Fruit fly (Drosophila melanogaster) whole organism, embryonic: ENCODE results near the gene CG43175.

Source experiments
- ATbp ChIP-seq: fragments of 200-800 bp; sonication (Bioruptor generic); optimal IDR thresholded peaks from 2 replicates; lab custom pipeline; 2017; ENCODE audit warnings: missing biosample characterization, mild to moderate bottlenecking, missing genetic modification characterization, missing genetic modification reagents
- Antp ChIP-seq: fragments of 200-800 bp; sonication (Bioruptor generic); optimal IDR thresholded peaks from 3 replicates; lab custom pipeline; 2016; ENCODE audit warnings: missing biosample characterization, missing genetic modification characterization
- CG1233 ChIP-seq: fragments of 200-800 bp; sonication (Bioruptor generic); optimal IDR thresholded peaks from 4 replicates; lab custom pipeline; 2018; ENCODE audit warnings: missing biosample characterization, mild to moderate bottlenecking, missing genetic modification characterization
- CG13624 ChIP-seq: fragments of 200-800 bp; sonication (Bioruptor generic); optimal IDR thresholded peaks from 2 replicates; lab custom pipeline; 2016; ENCODE audit warnings: missing biosample characterization, missing genetic modification characterization
- CG14050 ChIP-seq: fragments of 200-800 bp; sonication (Bioruptor generic); IDR thresholded peaks from 3 replicates; pipeline ENCODE4 v1.3.6; 2022; ENCODE audit warnings: missing biosample characterization, missing genetic modification characterization
- CG14710 ChIP-seq: fragments of 200-800 bp; sonication (Bioruptor generic); optimal IDR thresholded peaks from 3 replicates; lab custom pipeline; 2019; ENCODE audit warnings: missing biosample characterization, mild to moderate bottlenecking, missing genetic modification characterization, moderate library complexity
- CG15011 ChIP-seq: fragments of 200-800 bp; sonication (Bioruptor generic); optimal IDR thresholded peaks from 3 replicates; lab custom pipeline; 2018; ENCODE audit warnings: missing biosample characterization, mild to moderate bottlenecking, missing genetic modification characterization
- CG1602 ChIP-seq: fragments of 200-800 bp; sonication (Bioruptor generic); optimal IDR thresholded peaks from 3 replicates; lab custom pipeline; 2016; ENCODE audit warnings: missing biosample characterization, missing genetic modification characterization
- CG16863 ChIP-seq: fragments of 200-800 bp; sonication (Bioruptor generic); optimal IDR thresholded peaks from 3 replicates; lab custom pipeline; 2016; ENCODE audit warnings: missing biosample characterization, missing genetic modification characterization
- CG17359 ChIP-seq: fragments of 200-800 bp; sonication (Bioruptor generic); optimal IDR thresholded peaks from 3 replicates; lab custom pipeline; 2018; ENCODE audit warnings: missing biosample characterization, mild to moderate bottlenecking, missing genetic modification characterization, moderate library complexity
- CG17612 ChIP-seq: fragments of 200-800 bp; sonication (Bioruptor generic); IDR thresholded peaks from 2 replicates; pipeline ENCODE4 v1.3.6; 2022; ENCODE audit warnings: missing biosample characterization, missing genetic modification characterization
- CG18011 ChIP-seq: fragments of 200-800 bp; sonication (Bioruptor generic); optimal IDR thresholded peaks from 2 replicates; lab custom pipeline; 2017; ENCODE audit warnings: missing biosample characterization, missing genetic modification characterization, mild to moderate bottlenecking, moderate library complexity, missing genotype
- CG3847 ChIP-seq: fragments of 200-800 bp; sonication (Bioruptor generic); IDR thresholded peaks from 2 replicates; pipeline ENCODE4 v1.3.6; 2022; ENCODE audit warnings: missing biosample characterization, missing genetic modification characterization
- CG3995 ChIP-seq: fragments of 200-800 bp; sonication (Bioruptor generic); optimal IDR thresholded peaks from 3 replicates; lab custom pipeline; 2016; ENCODE audit warnings: missing biosample characterization, missing genetic modification characterization
- CG42726 ChIP-seq: fragments of 200-800 bp; sonication (Bioruptor generic); IDR thresholded peaks from 2 replicates; pipeline ENCODE4 v1.3.6; 2022; ENCODE audit warnings: missing biosample characterization, missing genetic modification characterization; ENCODE audit not compliant: partially characterized antibody
- CG6765 ChIP-seq: fragments of 200-800 bp; sonication (Bioruptor generic); optimal IDR thresholded peaks from 3 replicates; lab custom pipeline; 2017; ENCODE audit warnings: missing biosample characterization, mild to moderate bottlenecking, missing genetic modification characterization
- CG6791 ChIP-seq: fragments of 200-800 bp; sonication (Bioruptor generic); IDR thresholded peaks from 3 replicates; pipeline ENCODE4 v1.3.6; 2022; ENCODE audit warnings: missing biosample characterization, missing genetic modification characterization; ENCODE audit not compliant: partially characterized antibody
- CG7839 ChIP-seq: fragments of 200-800 bp; sonication (Bioruptor generic); optimal IDR thresholded peaks from 3 replicates; lab custom pipeline; 2018; ENCODE audit warnings: missing biosample characterization, mild to moderate bottlenecking, missing genetic modification characterization, moderate library complexity
- CG8281 ChIP-seq: fragments of 200-800 bp; sonication (Bioruptor generic); optimal IDR thresholded peaks from 2 replicates; lab custom pipeline; 2018; ENCODE audit warnings: missing biosample characterization, mild to moderate bottlenecking, missing genetic modification characterization, moderate library complexity
- CG9215 ChIP-seq: fragments of 200-800 bp; sonication (Bioruptor generic); IDR thresholded peaks from 2 replicates; pipeline ENCODE4 v1.3.6; 2022; ENCODE audit warnings: missing biosample characterization, missing genetic modification characterization
- CG9437 ChIP-seq: fragments of 200-800 bp; sonication (Bioruptor generic); optimal IDR thresholded peaks from 2 replicates; lab custom pipeline; 2018; ENCODE audit warnings: missing biosample characterization, mild to moderate bottlenecking, missing genetic modification characterization
- CG9609 ChIP-seq: fragments of 200-800 bp; sonication (Bioruptor generic); optimal IDR thresholded peaks from 3 replicates; lab custom pipeline; 2016; ENCODE audit warnings: missing biosample characterization, missing genetic modification characterization
- CG9797 ChIP-seq: fragments of 200-800 bp; sonication (Bioruptor generic); optimal IDR thresholded peaks from 3 replicates; lab custom pipeline; 2018; ENCODE audit warnings: missing biosample characterization, mild to moderate bottlenecking, missing genetic modification characterization
- Camta ChIP-seq: fragments of 200-800 bp; sonication (Bioruptor generic); optimal IDR thresholded peaks from 2 replicates; lab custom pipeline; 2016; ENCODE audit warnings: missing biosample characterization, missing genetic modification characterization
- D19A ChIP-seq: fragments of 200-800 bp; optimal IDR thresholded peaks from 3 replicates; lab custom pipeline; 2019; ENCODE audit warnings: missing biosample characterization, mild to moderate bottlenecking, missing genetic modification characterization, moderate library complexity
- Doc2 ChIP-seq: fragments of 200-800 bp; sonication (Bioruptor generic); IDR thresholded peaks from 2 replicates; pipeline ENCODE4 v1.3.6; 2022; ENCODE audit warnings: missing biosample characterization, missing genetic modification characterization
- Doc3 ChIP-seq: fragments of 200-800 bp; sonication (Bioruptor generic); IDR thresholded peaks from 3 replicates; pipeline ENCODE4 v1.3.6; 2022; ENCODE audit warnings: missing biosample characterization, missing genetic modification characterization; ENCODE audit not compliant: partially characterized antibody
- ERR ChIP-seq: fragments of 200-800 bp; sonication (Bioruptor generic); optimal IDR thresholded peaks from 2 replicates; lab custom pipeline; 2016; ENCODE audit warnings: missing biosample characterization, missing genetic modification characterization
- Fer3 ChIP-seq: fragments of 200-800 bp; sonication (Bioruptor generic); optimal IDR thresholded peaks from 2 replicates; lab custom pipeline; 2018; ENCODE audit warnings: missing biosample characterization, mild to moderate bottlenecking, missing genetic modification characterization, moderate library complexity
- Gsc ChIP-seq: fragments of 200-800 bp; sonication (Bioruptor generic); IDR thresholded peaks from 2 replicates; pipeline ENCODE4 v1.3.6; 2022; ENCODE audit warnings: missing biosample characterization, missing genetic modification characterization
- HLHmδ ChIP-seq: fragments of 200-800 bp; sonication (Bioruptor generic); optimal IDR thresholded peaks from 2 replicates; lab custom pipeline; 2018; ENCODE audit warnings: missing biosample characterization, mild to moderate bottlenecking, missing genetic modification characterization, moderate library complexity
- Side ChIP-seq: fragments of 200-800 bp; sonication (Bioruptor generic); optimal IDR thresholded peaks from 2 replicates; lab custom pipeline; 2016; ENCODE audit warnings: missing biosample characterization, missing genetic modification characterization
- Sox100B ChIP-seq: fragments of 200-800 bp; sonication (Bioruptor generic); optimal IDR thresholded peaks from 3 replicates; lab custom pipeline; 2018; ENCODE audit warnings: missing biosample characterization, mild to moderate bottlenecking, missing genetic modification characterization
- ash1 ChIP-seq: fragments of 200-800 bp; sonication (Bioruptor generic); optimal IDR thresholded peaks from 2 replicates; lab custom pipeline; 2018; ENCODE audit warnings: missing biosample characterization, mild to moderate bottlenecking, missing genetic modification characterization
- ato ChIP-seq: fragments of 200-800 bp; sonication (Bioruptor generic); IDR thresholded peaks from 2 replicates; pipeline ENCODE4 v1.3.6; 2022; ENCODE audit warnings: missing biosample characterization, missing genetic modification characterization; ENCODE audit not compliant: partially characterized antibody
- bab2 ChIP-seq: fragments of 200-800 bp; sonication (Bioruptor generic); optimal IDR thresholded peaks from 2 replicates; lab custom pipeline; 2016; ENCODE audit warnings: missing biosample characterization, missing genetic modification characterization
- gcm ChIP-seq: fragments of 200-800 bp; sonication (Bioruptor generic); optimal IDR thresholded peaks from 2 replicates; lab custom pipeline; 2019; ENCODE audit warnings: missing biosample characterization, mild to moderate bottlenecking, missing genetic modification characterization, moderate library complexity
- grn ChIP-seq: fragments of 200-800 bp; sonication (Bioruptor generic); optimal IDR thresholded peaks from 3 replicates; lab custom pipeline; 2017; ENCODE audit warnings: missing biosample characterization, missing genetic modification characterization
- jigr1 ChIP-seq: fragments of 200-800 bp; sonication (Bioruptor generic); IDR thresholded peaks from 3 replicates; pipeline ENCODE4 v1.3.6; 2022; ENCODE audit warnings: missing biosample characterization, missing genetic modification characterization
- jing ChIP-seq: fragments of 200-800 bp; sonication (Bioruptor generic); optimal IDR thresholded peaks from 2 replicates; lab custom pipeline; 2018; ENCODE audit warnings: missing biosample characterization, mild to moderate bottlenecking, missing genetic modification characterization
- nom ChIP-seq: fragments of 200-800 bp; sonication (Bioruptor generic); optimal IDR thresholded peaks from 2 replicates; lab custom pipeline; 2017; ENCODE audit warnings: missing biosample characterization, missing genetic modification characterization, mild to moderate bottlenecking, moderate library complexity, missing genetic modification reagents
- org-1 ChIP-seq: fragments of 200-800 bp; sonication (Bioruptor generic); optimal IDR thresholded peaks from 2 replicates; lab custom pipeline; 2017; ENCODE audit warnings: missing biosample characterization, missing genetic modification characterization
- psq ChIP-seq: fragments of 200-800 bp; sonication (Bioruptor generic); optimal IDR thresholded peaks from 2 replicates; lab custom pipeline; 2017; ENCODE audit warnings: missing biosample characterization, missing genetic modification characterization
- ranshi ChIP-seq: fragments of 200-800 bp; sonication (Bioruptor generic); IDR thresholded peaks from 2 replicates; pipeline ENCODE4 v1.3.6; 2022; ENCODE audit warnings: missing biosample characterization, missing genetic modification characterization
- slp2 ChIP-seq: fragments of 200-800 bp; sonication (Bioruptor generic); optimal IDR thresholded peaks from 2 replicates; lab custom pipeline; 2016; ENCODE audit warnings: missing biosample characterization, missing genetic modification characterization
- so ChIP-seq: fragments of 200-800 bp; sonication (Bioruptor generic); IDR thresholded peaks from 3 replicates; pipeline ENCODE4 v1.3.6; 2022; ENCODE audit warnings: missing biosample characterization, missing genetic modification characterization
- ssp ChIP-seq: fragments of 200-800 bp; sonication (Bioruptor generic); IDR thresholded peaks from 2 replicates; pipeline ENCODE4 v1.3.6; 2022; ENCODE audit warnings: missing biosample characterization, missing genetic modification characterization
- stwl ChIP-seq: fragments of 200-800 bp; sonication (Bioruptor generic); optimal IDR thresholded peaks from 3 replicates; lab custom pipeline; 2018; ENCODE audit warnings: missing biosample characterization, mild to moderate bottlenecking, missing genetic modification characterization, moderate library complexity
- trh ChIP-seq: fragments of 200-800 bp; sonication (Bioruptor generic); optimal IDR thresholded peaks from 2 replicates; lab custom pipeline; 2016; ENCODE audit warnings: missing biosample characterization, missing genetic modification characterization
- vnd ChIP-seq: fragments of 200-800 bp; sonication (Bioruptor generic); IDR thresholded peaks from 3 replicates; pipeline ENCODE4 v1.3.6; 2022; ENCODE audit warnings: missing biosample characterization, missing genetic modification characterization; ENCODE audit not compliant: partially characterized antibody

Gene CG43175

dm6 chr3R:17604198-17604879 is 26.2 kb upstream of the CG43175 start (continued):
- TF ChIP-seq CG9609 (GFP tag; lab: Kevin White, UChicago) (no peak), slp2 (no peak), stwl (tag; lab: Kevin White, UChicago) (peak; percentile 11), ato (GFP tag; lab: Robert Waterston, UW) (no peak), bab2 (GFP tag; lab: Kevin White, UChicago) (peak; percentile 20), CG42726 (GFP tag; lab: Robert Waterston, UW) (no peak), CG14050 (GFP tag; lab: Robert Waterston, UW) (no peak; the same call in 2 of the 3 replicates), Fer3 (tag; lab: Kevin White, UChicago) (peak; percentile 72), psq (GFP tag; lab: Kevin White, UChicago) (peak; percentile 18), CG9215 (GFP tag; lab: Robert Waterston, UW) (peak; percentile 47), ATbp (GFP tag; lab: Kevin White, UChicago) (peak; percentile 79), CG17612 (GFP tag; lab: Robert Waterston, UW) (peak; percentile 47), grn (GFP tag; lab: Kevin White, UChicago) (no peak), ash1 (GFP tag; lab: Kevin White, UChicago) (no peak), so (peak; percentile 83), Doc2 (GFP tag; lab: Robert Waterston, UW) (no peak), CG17359 (tag; lab: Kevin White, UChicago) (peak; percentile 79), CG15011 (GFP tag; lab: Kevin White, UChicago) (peak; percentile 71), HLHmδ (no peak), CG6791 (no peak), CG13624 (GFP tag; lab: Kevin White, UChicago) (peak; percentile 11), CG7839 (tag; lab: Kevin White, UChicago) (peak; percentile 90), Antp (GFP tag; lab: Kevin White, UChicago) (no peak), vnd (0 out of 3 replicates have a peak, but pooled peaks have one; percentile 27), ssp (peak; percentile 56), jigr1 (no peak), CG9797 (GFP tag; lab: Kevin White, UChicago) (no peak), Doc3 (GFP tag; lab: Robert Waterston, UW) (no peak), Sox100B (GFP tag; lab: Kevin White, UChicago) (peak; percentile 90), ranshi (GFP tag; lab: Robert Waterston, UW) (peak; percentile 69), CG1602 (GFP tag; lab: Kevin White, UChicago) (peak; percentile 69), CG6765 (GFP tag; lab: Kevin White, UChicago) (peak; percentile 79), CG14710 (peak; percentile 90), CG16863 (GFP tag; lab: Kevin White, UChicago) (peak; percentile 35), trh (GFP tag; lab: Kevin White, UChicago) (peak; percentile 14), Side (GFP tag; lab: Kevin White, UChicago) (no peak), nom (GFP tag; lab: Kevin White, UChicago) (no peak), CG9437 (peak; percentile 92), jing (peak; percentile 49), Gsc (GFP tag; lab: Robert Waterston, UW) (no peak), D19A (tag; lab: Kevin White, UChicago) (peak; percentile 89), Camta (GFP tag; lab: Kevin White, UChicago) (peak; percentile 18), CG18011 (GFP tag; lab: Kevin White, UChicago) (no peak), gcm (GFP tag; lab: Kevin White, UChicago) (peak; percentile 72), CG3995 (GFP tag; lab: Kevin White, UChicago) (no peak), CG3847 (GFP tag; lab: Robert Waterston, UW) (peak; percentile 64), org-1 (GFP tag; lab: Kevin White, UChicago) (peak; percentile 79), CG1233 (GFP tag; lab: Kevin White, UChicago) (peak; percentile 88), CG8281 (tag; lab: Kevin White, UChicago) (peak; percentile 69), ERR (GFP tag; lab: Kevin White, UChicago) (no peak)
